Worm (Caenorhabditis elegans): Measurements from ENCODE around the gene F42A9.3.

DNA sequence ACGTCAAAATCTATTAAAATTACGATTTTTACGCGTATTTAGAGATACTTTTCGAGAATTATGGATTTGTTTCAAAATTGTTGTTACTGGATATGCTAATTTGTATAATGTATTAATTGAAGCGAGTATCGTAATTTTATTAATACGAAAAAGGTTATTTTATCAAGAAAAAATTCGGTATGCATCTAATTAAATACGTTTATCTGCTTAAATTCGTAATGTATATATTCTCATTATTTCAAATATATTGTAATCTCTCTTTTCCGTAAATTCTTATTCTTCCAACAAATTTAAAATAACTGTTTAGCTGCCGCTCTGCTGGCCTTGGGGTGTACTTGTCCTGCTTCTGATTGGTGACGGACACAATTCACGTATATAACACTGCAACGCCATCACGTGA is 14.0 kb downstream of the F42A9.3 start, which contains the start of gene dgk-4:
- TF ChIP-seq flt-1 (GFP tag; IDR thresholded peaks at IDR 0.05) (no peak), klf-2 (GFP tag; conservative IDR thresholded peaks at IDR 0.05) (no peak)
